Worm (Caenorhabditis elegans) whole organism, late embryonic: ENCODE results near the gene F56A11.4.
A peak's percentile ranks its signal among the peaks of the same experiment; 100 is the strongest.

Experiments used
- F13H6.1 ChIP-seq: sonication (generic microtip); optimal IDR thresholded peaks from 2 replicates; lab custom pipeline; 2016; ENCODE audit warnings: missing genetic modification characterization, missing compliant biosample characterization
- K09A11.1 ChIP-seq: sonication (generic microtip); optimal IDR thresholded peaks from 2 replicates; lab custom pipeline; 2017; ENCODE audit warnings: antibody characterized with exemption, mild to moderate bottlenecking, missing genetic modification characterization, missing compliant biosample characterization; ENCODE audit not compliant: insufficient read depth
- ceh-22 ChIP-seq: sonication (generic microtip); optimal IDR thresholded peaks from 2 replicates; lab custom pipeline; 2017; ENCODE audit warnings: missing biosample characterization, missing genetic modification characterization
- ceh-24 ChIP-seq: sonication (generic microtip); optimal IDR thresholded peaks from 2 replicates; lab custom pipeline; 2016; ENCODE audit warnings: mild to moderate bottlenecking, missing genetic modification characterization, missing compliant biosample characterization
- ceh-30 ChIP-seq: fragments of 150-350 bp; optimal IDR thresholded peaks from 2 replicates; lab custom pipeline; 2014; ENCODE audit warnings: missing biosample characterization, missing genetic modification characterization
- ceh-34 ChIP-seq: sonication (generic microtip); optimal IDR thresholded peaks from 2 replicates; lab custom pipeline; 2016; ENCODE audit warnings: mild to moderate bottlenecking, missing genetic modification characterization, missing compliant biosample characterization
- ceh-6 ChIP-seq: fragments of 200-800 bp; sonication (Bioruptor generic); optimal IDR thresholded peaks from 2 replicates; lab custom pipeline; 2018; ENCODE audit warnings: mild to moderate bottlenecking, missing genetic modification characterization, missing compliant biosample characterization
- ceh-9 ChIP-seq: sonication (generic microtip); optimal IDR thresholded peaks from 2 replicates; lab custom pipeline; 2016; ENCODE audit warnings: mild to moderate bottlenecking, missing genetic modification characterization, inconsistent platforms, missing compliant biosample characterization
- che-1 ChIP-seq: sonication (generic microtip); optimal IDR thresholded peaks from 2 replicates; lab custom pipeline; 2016; ENCODE audit warnings: mild to moderate bottlenecking, missing genetic modification characterization, missing compliant biosample characterization
- dmd-4 ChIP-seq: sonication (generic microtip); optimal IDR thresholded peaks from 2 replicates; lab custom pipeline; 2016; ENCODE audit warnings: borderline replicate concordance, missing genetic modification characterization, missing compliant biosample characterization
- dve-1 ChIP-seq: sonication (generic microtip); optimal IDR thresholded peaks from 2 replicates; lab custom pipeline; 2017; ENCODE audit warnings: antibody characterized with exemption, mild to moderate bottlenecking, missing genetic modification characterization, missing compliant biosample characterization
- elt-4 ChIP-seq: sonication (generic microtip); optimal IDR thresholded peaks from 2 replicates; lab custom pipeline; 2016; ENCODE audit warnings: missing genetic modification characterization, missing compliant biosample characterization
- ets-4 ChIP-seq: sonication (generic microtip); optimal IDR thresholded peaks from 2 replicates; lab custom pipeline; 2016; ENCODE audit warnings: missing genetic modification characterization, missing compliant biosample characterization
- fax-1 ChIP-seq: sonication (generic microtip); optimal IDR thresholded peaks from 2 replicates; lab custom pipeline; 2016; ENCODE audit warnings: missing genotype, missing genetic modification characterization, missing compliant biosample characterization
- fkh-6 ChIP-seq: sonication (generic microtip); optimal IDR thresholded peaks from 2 replicates; lab custom pipeline; 2016; ENCODE audit warnings: missing genetic modification characterization, missing compliant biosample characterization
- hlh-13 ChIP-seq: fragments of 200-800 bp; sonication (Bioruptor generic); optimal IDR thresholded peaks from 2 replicates; lab custom pipeline; 2018; ENCODE audit warnings: mild to moderate bottlenecking, missing genetic modification characterization, missing compliant biosample characterization
- hlh-6 ChIP-seq: sonication (generic microtip); optimal IDR thresholded peaks from 2 replicates; lab custom pipeline; 2016; ENCODE audit warnings: missing genotype, missing genetic modification characterization, missing compliant biosample characterization
- hlh-8 ChIP-seq: sonication (generic microtip); optimal IDR thresholded peaks from 2 replicates; lab custom pipeline; 2016; ENCODE audit warnings: missing genotype, missing genetic modification characterization, missing compliant biosample characterization
- lin-11 ChIP-seq: fragments of 200-800 bp; sonication (Bioruptor generic); optimal IDR thresholded peaks from 2 replicates; lab custom pipeline; 2018; ENCODE audit warnings: mild to moderate bottlenecking, missing genetic modification characterization, missing compliant biosample characterization
- nfya-1 ChIP-seq: sonication (generic microtip); optimal IDR thresholded peaks from 2 replicates; lab custom pipeline; 2017; ENCODE audit warnings: missing genetic modification characterization, mild to moderate bottlenecking, missing compliant biosample characterization, antibody characterized with exemption, moderate library complexity
- nhr-11 ChIP-seq: fragments of 150-350 bp; optimal IDR thresholded peaks from 2 replicates; lab custom pipeline; 2014; ENCODE audit warnings: missing biosample characterization, missing genetic modification characterization
- nhr-232 ChIP-seq: sonication (generic microtip); optimal IDR thresholded peaks from 2 replicates; lab custom pipeline; 2016; ENCODE audit warnings: missing genetic modification characterization, missing compliant biosample characterization
- pat-9 ChIP-seq: fragments of 200-800 bp; sonication (Bioruptor generic); optimal IDR thresholded peaks from 2 replicates; lab custom pipeline; 2018; ENCODE audit warnings: mild to moderate bottlenecking, missing genetic modification characterization, moderate library complexity, missing compliant biosample characterization
- pha-2 ChIP-seq: sonication (generic microtip); optimal IDR thresholded peaks from 2 replicates; lab custom pipeline; 2017; ENCODE audit warnings: mild to moderate bottlenecking, missing genetic modification characterization, missing compliant biosample characterization
- sdc-2 ChIP-seq: sonication (generic microtip); optimal IDR thresholded peaks from 2 replicates; lab custom pipeline; 2016; ENCODE audit warnings: missing genotype, missing genetic modification characterization, missing compliant biosample characterization
- sox-2 ChIP-seq: fragments of 200-800 bp; sonication (Bioruptor generic); IDR thresholded peaks from 2 replicates; pipeline ENCODE4 v1.3.6; 2022; ENCODE audit warnings: missing genetic modification reagents, missing genetic modification characterization, missing compliant biosample characterization
- sox-4 ChIP-seq: sonication (generic microtip); optimal IDR thresholded peaks from 2 replicates; lab custom pipeline; 2017; ENCODE audit warnings: mild to moderate bottlenecking, missing genetic modification characterization, inconsistent platforms, missing compliant biosample characterization
- syd-9 ChIP-seq: sonication (generic microtip); optimal IDR thresholded peaks from 2 replicates; lab custom pipeline; 2016; ENCODE audit warnings: mild to moderate bottlenecking, missing genetic modification characterization, moderate library complexity, missing compliant biosample characterization
- tbx-2 ChIP-seq: sonication (generic microtip); optimal IDR thresholded peaks from 2 replicates; lab custom pipeline; 2016; ENCODE audit warnings: missing genetic modification characterization, missing compliant biosample characterization
- tbx-7 ChIP-seq: sonication (generic microtip); optimal IDR thresholded peaks from 2 replicates; lab custom pipeline; 2016; ENCODE audit warnings: missing genotype, missing genetic modification characterization, missing compliant biosample characterization
- ttx-3 ChIP-seq: sonication (generic microtip); optimal IDR thresholded peaks from 2 replicates; lab custom pipeline; 2016; ENCODE audit warnings: missing genetic modification reagents, missing genetic modification characterization, missing compliant biosample characterization
- unc-42 ChIP-seq: sonication (generic microtip); optimal IDR thresholded peaks from 2 replicates; lab custom pipeline; 2016; ENCODE audit warnings: missing genotype, missing genetic modification characterization, missing compliant biosample characterization
- unc-55 ChIP-seq: sonication (generic microtip); optimal IDR thresholded peaks from 2 replicates; lab custom pipeline; 2017; ENCODE audit warnings: missing biosample characterization, missing genetic modification reagents, missing genetic modification characterization
- unc-86 ChIP-seq: sonication (generic microtip); optimal IDR thresholded peaks from 2 replicates; lab custom pipeline; 2016; ENCODE audit warnings: missing genetic modification characterization, missing compliant biosample characterization
- zip-5 ChIP-seq: sonication (generic microtip); optimal IDR thresholded peaks from 2 replicates; lab custom pipeline; 2016; ENCODE audit warnings: missing genetic modification characterization, missing compliant biosample characterization
- ztf-16 ChIP-seq: sonication (generic microtip); optimal IDR thresholded peaks from 2 replicates; lab custom pipeline; 2017; ENCODE audit warnings: missing genetic modification characterization, missing compliant biosample characterization

Gene F56A11.4

ce11 chrIV:554005-554404, 5.9 kb downstream of the F56A11.4 start:
- TF ChIP-seq syd-9 (no peak), unc-55 (GFP tag; lab: Kevin White, UChicago) (peak; percentile 38), fkh-6 (tag; lab: Kevin White, UChicago) (no peak), elt-4 (tag; lab: Kevin White, UChicago) (no peak)

DNA sequence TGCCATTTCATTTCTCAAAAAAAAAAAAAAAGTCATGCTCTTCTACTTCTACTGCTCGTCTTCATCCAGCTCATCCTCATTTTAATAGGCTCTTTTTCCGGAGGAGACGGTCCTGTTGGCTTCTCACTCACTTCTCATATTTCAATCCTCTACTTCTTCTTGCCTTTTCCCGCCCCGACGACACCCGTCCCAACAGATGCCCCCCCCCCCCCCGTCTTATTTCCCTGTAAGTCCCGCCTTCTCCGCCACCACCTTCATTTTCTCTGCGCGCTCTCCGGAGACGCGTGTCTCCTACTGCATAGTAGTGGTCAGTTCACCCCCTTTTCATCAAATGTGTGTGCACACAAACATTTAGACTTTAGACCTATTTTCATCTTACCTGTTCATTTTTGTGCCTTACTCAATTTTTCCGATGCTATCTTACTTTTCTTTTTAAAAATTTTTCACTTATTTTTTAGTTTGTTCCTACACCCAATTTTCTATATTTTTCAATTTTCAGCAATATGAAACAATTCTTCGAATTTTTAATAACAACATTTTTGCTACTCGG, 10.7 kb downstream of the F56A11.4 start, which contains the start of gene efn-4:
TSS of gene efn-4 (plus strand) at position 500 of the 550 bp plus-strand sequence.
- no peak for TF ChIP-seq pat-9
- no peak for TF ChIP-seq sox-4 (tag; lab: Kevin White, UChicago)
- no peak for TF ChIP-seq ceh-6 (GFP tag; lab: Kevin White, UChicago)
- no peak for TF ChIP-seq elt-4 (tag; lab: Kevin White, UChicago)
- TF ChIP-seq hlh-13 (GFP tag; lab: Kevin White, UChicago): no peak
- no peak for TF ChIP-seq hlh-8
- TF ChIP-seq syd-9: no peak
- no peak for TF ChIP-seq nfya-1 (tag; lab: Kevin White, UChicago)
- no peak for TF ChIP-seq dve-1 (tag; lab: Kevin White, UChicago)
- TF ChIP-seq tbx-7 (tag; lab: Kevin White, UChicago): no peak
- TF ChIP-seq dmd-4 (tag; lab: Kevin White, UChicago): no peak
- no peak for TF ChIP-seq hlh-6 (tag; lab: Kevin White, UChicago)
- TF ChIP-seq unc-86 (tag; lab: Kevin White, UChicago): no peak
- no peak for TF ChIP-seq ceh-30 (tag; lab: Kevin White, UChicago)
- TF ChIP-seq sdc-2 (tag; lab: Kevin White, UChicago): no peak
- no peak for TF ChIP-seq ceh-9 (tag; lab: Kevin White, UChicago)
- TF ChIP-seq ceh-22 (tag; lab: Kevin White, UChicago): no peak
- no peak for TF ChIP-seq ets-4 (tag; lab: Kevin White, UChicago)

DNA sequence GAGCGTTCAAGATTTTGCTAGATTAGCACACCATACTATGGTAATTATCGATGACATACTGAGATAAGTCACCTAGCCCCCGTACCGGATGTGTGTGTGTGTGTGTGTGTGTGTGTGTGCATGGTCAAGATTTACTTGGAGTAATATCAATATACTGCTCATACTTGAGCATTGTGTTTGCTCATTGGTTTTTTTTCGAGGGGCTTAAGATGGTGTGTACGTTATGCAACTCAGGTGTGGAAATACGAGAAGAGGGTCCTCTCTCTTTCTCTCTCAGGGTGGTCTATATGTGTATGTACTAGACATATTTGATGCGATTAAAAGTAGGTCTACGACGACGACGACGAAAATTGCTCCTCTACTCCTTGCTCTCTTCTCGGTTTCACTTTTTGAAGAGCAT, 12.2 kb downstream of the F56A11.4 start:
- no peak for TF ChIP-seq pha-2
- no peak for TF ChIP-seq lin-11
- TF ChIP-seq zip-5: no peak
- no peak for TF ChIP-seq sdc-2 (tag; lab: Kevin White, UChicago)
- no peak for TF ChIP-seq F13H6.1 (tag; lab: Kevin White, UChicago)
- TF ChIP-seq fkh-6 (tag; lab: Kevin White, UChicago): no peak
- no peak for TF ChIP-seq ceh-22 (tag; lab: Kevin White, UChicago)
- no peak for TF ChIP-seq unc-86 (tag; lab: Kevin White, UChicago)
- peak; percentile 9 for TF ChIP-seq ceh-34

ce11 chrIV:560780-561179, 12.7 kb downstream of the F56A11.4 start:
- no peak for TF ChIP-seq nhr-11
- TF ChIP-seq ceh-9 (tag; lab: Kevin White, UChicago): no peak
- no peak for TF ChIP-seq dmd-4 (tag; lab: Kevin White, UChicago)
- no peak for TF ChIP-seq zip-5
- no peak for TF ChIP-seq unc-42 (tag; lab: Kevin White, UChicago)
- TF ChIP-seq fax-1: no peak
- no peak for TF ChIP-seq ztf-16 (tag; lab: Kevin White, UChicago)
- no peak for TF ChIP-seq tbx-2
- TF ChIP-seq K09A11.1: no peak
- TF ChIP-seq sox-4 (tag; lab: Kevin White, UChicago): no peak
- TF ChIP-seq sox-2 (GFP tag; lab: Robert Waterston, UW): no peak

- TF ChIP-seq pat-9 (no peak), ttx-3 (no peak), ceh-24 (tag; lab: Kevin White, UChicago) (no peak), nhr-232 (tag; lab: Kevin White, UChicago) (no peak), elt-4 (tag; lab: Kevin White, UChicago) (no peak), ceh-34 (no peak), unc-42 (tag; lab: Kevin White, UChicago) (peak; percentile 96), che-1 (tag; lab: Kevin White, UChicago) (no peak)
Observed at ce11 chrIV:563417-563816, 15.3 kb downstream of the F56A11.4 start.
